Fruit fly (Drosophila melanogaster) Kc167 (cell line): ENCODE results near the gene yellow-e3.

Source experiments
- Myc ChIP-seq: fragments of >200 bp; optimal IDR thresholded peaks from 2 replicates; lab custom pipeline; 2017; ENCODE audit warnings: missing external identifiers
- Sin3A ChIP-seq: fragments of >200 bp; optimal IDR thresholded peaks from 2 replicates; lab custom pipeline; 2018; ENCODE audit warnings: missing external identifiers
- h ChIP-seq: fragments of >200 bp; optimal IDR thresholded peaks from 3 replicates; lab custom pipeline; 2018; ENCODE audit warnings: missing external identifiers
- insv ChIP-seq: fragments of >200 bp; optimal IDR thresholded peaks from 3 replicates; lab custom pipeline; 2018; ENCODE audit warnings: missing external identifiers
- psq ChIP-seq: fragments of >200 bp; optimal IDR thresholded peaks from 2 replicates; lab custom pipeline; 2017; ENCODE audit warnings: missing external identifiers
- ttk ChIP-seq: sonication (Bioruptor generic); optimal IDR thresholded peaks from 2 replicates; lab custom pipeline; 2017; ENCODE audit warnings: missing external identifiers

Gene yellow-e3

dm6 chr3R:13371840-13372680 lies 32.6 kb downstream of the yellow-e3 start, which contains the start of the genes Lip3 and CG34309:
Gene Lip3 (minus strand): TSS chr3R:13371904.
Gene CG34309 (plus strand): TSS chr3R:13372630.
- TF ChIP-seq Sin3A (lab: Kevin White, UChicago) (no peak), ttk (lab: Kevin White, UChicago) (no peak), h (no peak), psq (lab: Kevin White, UChicago) (no peak), Myc (lab: Kevin White, UChicago) (no peak), insv (no peak)

DNA sequence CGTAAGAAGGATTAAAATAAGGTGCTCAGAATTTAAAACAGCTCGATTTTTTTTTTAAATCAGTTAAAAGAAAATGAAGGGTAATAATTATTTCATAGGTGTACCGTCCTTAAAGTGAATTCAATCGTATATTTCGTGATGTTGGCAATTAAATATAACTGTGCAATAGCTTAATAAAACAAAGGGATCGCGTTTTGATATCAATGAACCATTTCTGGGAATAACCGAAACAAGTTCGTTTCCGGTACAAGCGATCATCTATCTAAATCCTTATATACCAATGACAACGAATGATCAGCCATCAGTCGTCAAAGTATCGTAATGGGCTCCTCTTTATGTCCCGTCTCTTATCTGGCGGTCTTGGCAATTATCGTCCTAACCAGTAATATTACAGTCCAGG lies 35.3 kb downstream of the yellow-e3 start, which contains the start of gene CheA87a:
TSS of gene CheA87a (plus strand) at position 301 of the 400 bp plus-strand sequence.
- TF ChIP-seq Sin3A (lab: Kevin White, UChicago) (no peak), ttk (lab: Kevin White, UChicago) (no peak), h (no peak), psq (lab: Kevin White, UChicago) (no peak), insv (no peak)

DNA sequence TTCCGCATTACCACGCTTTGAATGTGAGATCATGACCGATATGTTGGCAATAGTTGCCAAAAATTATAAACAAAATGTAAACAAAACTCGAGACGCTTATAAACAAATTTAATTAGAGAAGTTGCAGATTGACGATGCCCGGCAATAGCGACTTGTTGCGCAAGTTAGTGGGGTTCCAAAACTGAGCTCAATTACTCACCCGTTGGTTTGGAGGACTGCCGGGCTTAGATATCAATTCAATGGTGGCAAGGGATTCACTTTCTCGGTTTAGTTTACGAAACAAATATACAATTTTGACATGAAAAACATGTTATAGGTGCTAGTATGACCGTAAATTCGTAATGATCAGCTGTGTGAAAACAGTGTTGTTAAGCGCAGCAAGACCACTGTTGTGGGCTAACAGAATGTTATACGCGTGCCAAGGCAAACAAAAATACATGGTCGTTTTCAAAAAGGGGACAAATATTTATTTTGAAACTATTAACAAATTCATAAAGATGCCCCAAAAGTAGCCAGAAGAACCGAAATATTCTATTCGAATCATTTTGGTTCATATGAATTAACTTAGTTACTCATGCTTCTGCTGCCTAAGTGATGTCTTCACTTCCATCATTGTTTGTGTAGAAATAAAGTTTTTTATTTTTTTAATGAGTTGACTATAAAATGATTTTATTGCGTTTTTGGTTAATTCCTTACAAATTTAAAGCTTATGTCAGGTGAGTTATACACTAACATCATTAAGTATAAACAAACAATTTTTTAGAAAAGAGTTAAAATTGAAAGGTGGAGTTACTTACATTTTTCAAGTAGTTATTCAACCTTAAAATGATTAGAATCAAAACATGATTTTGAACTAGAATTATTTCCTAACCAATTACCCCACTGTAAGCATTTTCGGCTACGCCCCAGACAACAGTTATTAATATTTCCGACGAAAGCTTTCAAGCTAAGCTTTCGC lies 37.8 kb downstream of the yellow-e3 start, which contains the start of gene Elp6:
TSS of gene Elp6 (minus strand) at position 350 of the 958 bp plus-strand sequence.
- no peak for TF ChIP-seq psq (lab: Kevin White, UChicago)
- no peak for TF ChIP-seq h
- TF ChIP-seq Myc (lab: Kevin White, UChicago), result no peak
- TF ChIP-seq insv, result no peak
- TF ChIP-seq Sin3A (lab: Kevin White, UChicago), result no peak
- TF ChIP-seq ttk (lab: Kevin White, UChicago), result no peak

DNA sequence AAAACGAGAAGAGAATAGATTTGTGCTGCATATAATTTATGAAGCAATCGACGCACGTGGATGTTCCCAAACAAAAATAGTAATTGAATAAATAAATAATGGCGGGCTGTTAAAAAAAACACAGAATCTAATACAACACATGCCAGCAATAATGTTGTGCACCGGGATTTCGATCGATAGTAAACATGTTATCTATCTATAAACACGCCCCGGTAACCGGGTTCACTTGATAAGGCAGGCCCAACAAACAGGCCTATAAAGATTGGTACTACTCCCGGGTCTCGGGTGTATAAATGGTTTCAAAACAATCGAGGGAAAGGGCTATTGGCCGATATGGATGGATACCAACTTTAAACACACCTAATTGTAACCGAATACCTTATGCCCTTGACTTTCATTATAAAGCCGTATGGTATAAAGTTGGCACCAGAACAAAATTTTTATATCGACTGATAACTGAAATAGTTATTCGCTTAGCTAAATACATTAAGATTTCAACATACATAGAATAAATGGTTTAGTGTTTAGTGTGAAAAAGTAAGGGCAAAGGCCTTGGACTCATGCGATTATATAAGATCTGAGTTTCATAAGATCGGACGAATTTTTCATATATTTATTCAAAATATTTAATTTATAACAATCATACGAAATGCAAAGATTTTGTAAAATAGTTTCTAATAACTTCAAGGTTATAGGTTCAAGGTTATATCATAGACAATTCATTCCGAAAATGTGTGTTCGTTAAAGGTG lies 38.8 kb downstream of the yellow-e3 start:
- TF ChIP-seq Sin3A (lab: Kevin White, UChicago) (no peak), ttk (lab: Kevin White, UChicago) (no peak), Myc (lab: Kevin White, UChicago) (no peak), h (no peak), psq (lab: Kevin White, UChicago) (no peak)

- TF ChIP-seq Myc (lab: Kevin White, UChicago), result no peak
- TF ChIP-seq psq (lab: Kevin White, UChicago), result no peak
- TF ChIP-seq Sin3A (lab: Kevin White, UChicago), result no peak
- TF ChIP-seq h, result no peak
- no peak for TF ChIP-seq ttk (lab: Kevin White, UChicago)
- TF ChIP-seq insv, result no peak
These were observed 40.2 kb downstream of the yellow-e3 start, which contains the start of gene Dic1 for dm6 chr3R:13364175-13365174. Gene Dic1 (plus strand): TSS chr3R:13364938.

DNA sequence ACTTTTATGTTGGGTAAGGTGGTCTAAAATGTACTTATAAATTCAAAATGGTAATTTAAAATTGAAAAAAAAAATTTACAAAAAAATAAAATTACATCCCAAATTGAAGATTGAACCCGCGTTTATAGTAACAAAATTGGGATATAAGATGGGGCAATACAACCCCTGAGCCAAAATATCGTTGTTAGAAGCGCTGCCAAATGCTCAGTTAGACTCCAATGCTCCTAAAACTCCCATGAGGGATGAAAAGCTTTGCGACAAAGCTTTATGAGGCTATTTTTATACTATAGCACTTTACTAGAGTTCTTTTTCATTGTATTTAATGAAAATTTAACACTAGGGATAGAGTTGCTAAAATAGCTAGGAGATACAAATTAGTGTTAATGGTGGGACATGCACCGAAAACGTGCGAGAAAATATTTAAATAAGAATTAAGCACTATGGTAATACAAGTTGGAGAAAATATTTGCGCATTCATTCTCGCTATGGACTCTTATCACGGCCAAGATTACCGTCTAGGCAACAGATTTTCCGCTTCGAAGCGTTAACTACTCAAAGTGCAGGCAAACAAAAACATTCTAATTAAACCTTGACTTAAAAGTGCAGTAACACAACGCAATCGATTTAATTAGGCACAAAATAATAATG lies 41.2 kb downstream of the yellow-e3 start:
- TF ChIP-seq insv, result no peak

DNA sequence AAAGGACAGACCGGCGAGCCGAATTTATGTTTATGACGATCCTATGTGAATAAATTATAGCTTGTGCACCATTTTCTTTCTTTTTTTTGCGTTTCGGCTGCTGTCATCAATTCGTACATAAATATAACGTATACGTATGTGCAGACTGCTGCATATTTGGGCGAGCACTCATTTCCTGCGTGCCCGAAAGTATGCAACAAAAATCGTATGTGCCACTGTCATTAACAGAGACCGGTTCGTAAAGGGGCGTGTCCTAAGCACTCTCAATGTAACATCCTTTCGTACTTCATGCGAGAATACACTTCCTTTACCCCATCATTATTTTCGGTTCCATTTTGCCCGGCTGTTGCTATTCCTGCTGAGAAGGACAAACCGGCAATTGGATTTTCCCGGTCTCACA lies 44.6 kb downstream of the yellow-e3 start:
- TF ChIP-seq ttk (lab: Kevin White, UChicago) (no peak), Myc (lab: Kevin White, UChicago) (no peak), Sin3A (lab: Kevin White, UChicago) (no peak), insv (no peak), psq (lab: Kevin White, UChicago) (no peak), h (no peak)

dm6 chr3R:13356960-13357359 lies 47.7 kb downstream of the yellow-e3 start:
- no peak for TF ChIP-seq psq (lab: Kevin White, UChicago)
- no peak for TF ChIP-seq Sin3A (lab: Kevin White, UChicago)
- no peak for TF ChIP-seq ttk (lab: Kevin White, UChicago)
- no peak for TF ChIP-seq Myc (lab: Kevin White, UChicago)
- no peak for TF ChIP-seq h
- no peak for TF ChIP-seq insv
